Worm (Caenorhabditis elegans): Measurements from ENCODE around the gene T07A9.12.

The T07A9.12 gene

ce11 chrIV:390279-390678 is 20.4 kb upstream of the T07A9.12 start, which contains the start of the genes ears-2 and uncp-18:
Gene ears-2, minus strand, starts transcription at chrIV:390468.
Gene uncp-18, plus strand, starts transcription at chrIV:390560.
- TF ChIP-seq unc-30 (tag; optimal IDR thresholded peaks at IDR 0.05): no peak
- TF ChIP-seq unc-86 (tag; optimal IDR thresholded peaks at IDR 0.05): peak; percentile 89
- TF ChIP-seq ama-1 (optimal IDR thresholded peaks at IDR 0.05): peak; percentile 5
- peak; percentile 94 for TF ChIP-seq snu-23 (GFP tag; optimal IDR thresholded peaks at IDR 0.05)
- peak; percentile 41 for TF ChIP-seq nhr-237 (tag; optimal IDR thresholded peaks at IDR 0.05)
- TF ChIP-seq zag-1 (tag; optimal IDR thresholded peaks at IDR 0.05): no peak
- TF ChIP-seq nhr-47 (tag; optimal IDR thresholded peaks at IDR 0.05): peak; percentile 93
- peak; percentile 97 for TF ChIP-seq rnt-1 (tag; optimal IDR thresholded peaks at IDR 0.05)
- TF ChIP-seq egl-13 (tag; optimal IDR thresholded peaks at IDR 0.05): peak; percentile 84
- peak; percentile 83 for TF ChIP-seq lin-13 (GFP tag; optimal IDR thresholded peaks at IDR 0.05)
- no peak for TF ChIP-seq ets-5 (GFP tag; IDR thresholded peaks at IDR 0.05)
- TF ChIP-seq unc-62 (GFP tag; optimal IDR thresholded peaks at IDR 0.05): no peak
- peak; percentile 65 for TF ChIP-seq zip-4 (GFP tag; optimal IDR thresholded peaks at IDR 0.05)
- no peak for TF ChIP-seq aha-1 (tag; optimal IDR thresholded peaks at IDR 0.05)
- TF ChIP-seq mef-2 (tag; optimal IDR thresholded peaks at IDR 0.05): peak; percentile 54
- TF ChIP-seq mdl-1 (tag; optimal IDR thresholded peaks at IDR 0.05): peak in 1 of 2 experiments; percentile 64
- no peak for TF ChIP-seq ces-1 (GFP tag; optimal IDR thresholded peaks at IDR 0.05)
- TF ChIP-seq snpc-4 (tag; optimal IDR thresholded peaks at IDR 0.05): peak; percentile 83
- peak; percentile 92 for TF ChIP-seq nhr-85 (tag)
- TF ChIP-seq efl-3 (GFP tag; optimal IDR thresholded peaks at IDR 0.05): peak; percentile 76
- TF ChIP-seq sptf-1 (tag; optimal IDR thresholded peaks at IDR 0.05): no peak
- peak; percentile 93 for TF ChIP-seq tbx-2 (tag; optimal IDR thresholded peaks at IDR 0.05)
- TF ChIP-seq xbp-1 (tag; optimal IDR thresholded peaks at IDR 0.05): peak; percentile 92
- peak; percentile 80 for TF ChIP-seq isw-1 (GFP tag; IDR thresholded peaks at IDR 0.05)
- TF ChIP-seq alr-1 (tag; optimal IDR thresholded peaks at IDR 0.05; ENCODE audit: borderline replicate concordance): no peak
- TF ChIP-seq skn-1 (tag; optimal IDR thresholded peaks at IDR 0.05): peak; percentile 95
- TF ChIP-seq C16A3.4 (tag; optimal IDR thresholded peaks at IDR 0.05): peak; percentile 94
- TF ChIP-seq hpl-2 (GFP tag; optimal IDR thresholded peaks at IDR 0.05): peak; percentile 60
- peak; percentile 95 for TF ChIP-seq swsn-7 (tag; optimal IDR thresholded peaks at IDR 0.05)
- TF ChIP-seq pqm-1 (tag; optimal IDR thresholded peaks at IDR 0.05): no peak
- TF ChIP-seq grh-1 (GFP tag; IDR thresholded peaks at IDR 0.05): peak; percentile 79
- TF ChIP-seq ztf-11 (tag; optimal IDR thresholded peaks at IDR 0.05): peak in 1 of 2 experiments; percentile 96
- TF ChIP-seq lin-39 (tag; optimal IDR thresholded peaks at IDR 0.05): peak; percentile 63
- TF ChIP-seq nhr-77 (tag; optimal IDR thresholded peaks at IDR 0.05): no peak
- TF ChIP-seq sox-4 (tag; optimal IDR thresholded peaks at IDR 0.05): peak; percentile 90
- peak; percentile 74 for TF ChIP-seq elt-2 (tag; optimal IDR thresholded peaks at IDR 0.05)
- peak; percentile 94 for TF ChIP-seq lsy-2 (tag; optimal IDR thresholded peaks at IDR 0.05)
- peak; percentile 92 for TF ChIP-seq ztf-4 (tag; optimal IDR thresholded peaks at IDR 0.05)
- TF ChIP-seq blmp-1 (tag; optimal IDR thresholded peaks at IDR 0.05): peak; percentile 77
- peak; percentile 95 for TF ChIP-seq nhr-71 (tag; optimal IDR thresholded peaks at IDR 0.05)
- TF ChIP-seq ceh-63 (GFP tag; optimal IDR thresholded peaks at IDR 0.05): no peak
- peak; percentile 88 for TF ChIP-seq lin-14 (GFP tag; optimal IDR thresholded peaks at IDR 0.05)
- TF ChIP-seq hlh-4 (tag; optimal IDR thresholded peaks at IDR 0.05): peak; percentile 32
- TF ChIP-seq unc-98 (GFP tag; IDR thresholded peaks at IDR 0.05): peak; percentile 26; the same call in 1 of the 2 replicates
- no peak for TF ChIP-seq aly-2 (tag; optimal IDR thresholded peaks at IDR 0.05)
- TF ChIP-seq efl-1 (optimal IDR thresholded peaks at IDR 0.05): peak; percentile 80 to 81
- peak; percentile 69 to 98 for TF ChIP-seq efl-1 (GFP tag; optimal IDR thresholded peaks at IDR 0.05 in 1 of 2)
- TF ChIP-seq fkh-4 (tag; optimal IDR thresholded peaks at IDR 0.05; ENCODE audit: borderline replicate concordance): peak; percentile 56
- peak; percentile 67 for TF ChIP-seq jun-1 (tag; optimal IDR thresholded peaks at IDR 0.05)
- no peak for TF ChIP-seq pag-3 (tag; optimal IDR thresholded peaks at IDR 0.05; ENCODE audit: borderline replicate concordance, insufficient read depth)
- peak; percentile 92 for TF ChIP-seq nhr-20 (tag; optimal IDR thresholded peaks at IDR 0.05)
- TF ChIP-seq nhr-84 (tag; optimal IDR thresholded peaks at IDR 0.05): no peak
- peak; percentile 90 for TF ChIP-seq nhr-19 (GFP tag; conservative IDR thresholded peaks at IDR 0.05)
- TF ChIP-seq sup-37 (GFP tag; optimal IDR thresholded peaks at IDR 0.05): peak; percentile 70

All from whole organism, L1 larva.